Fruit fly (Drosophila melanogaster) whole organism, prepupa: ENCODE results near the gene RpS14a.
A peak's percentile ranks its signal among the peaks of the same experiment; 100 is the strongest.

Experiments
- CG10631 ChIP-seq: fragments of 200-800 bp; sonication (Bioruptor generic); optimal IDR thresholded peaks from 2 replicates; lab custom pipeline; 2016; ENCODE audit warnings: missing biosample characterization, missing genetic modification characterization
- CG10669 ChIP-seq: fragments of 200-800 bp; sonication (Bioruptor generic); optimal IDR thresholded peaks from 3 replicates; lab custom pipeline; 2018; ENCODE audit warnings: missing biosample characterization, mild to moderate bottlenecking, missing genetic modification characterization, moderate library complexity
- CG1621 ChIP-seq: fragments of 200-800 bp; sonication (Bioruptor generic); optimal IDR thresholded peaks from 3 replicates; lab custom pipeline; 2018; ENCODE audit warnings: missing biosample characterization, mild to moderate bottlenecking, missing genetic modification characterization
- CG7368 ChIP-seq: fragments of 200-800 bp; sonication (Bioruptor generic); optimal IDR thresholded peaks from 3 replicates; lab custom pipeline; 2016; ENCODE audit warnings: missing biosample characterization, missing genetic modification characterization
- Met ChIP-seq: fragments of 200-800 bp; sonication (Bioruptor generic); optimal IDR thresholded peaks from 3 replicates; lab custom pipeline; 2016; ENCODE audit warnings: missing biosample characterization, missing genetic modification characterization
- acj6 ChIP-seq: fragments of 200-800 bp; sonication (Bioruptor generic); optimal IDR thresholded peaks from 3 replicates; lab custom pipeline; 2016; ENCODE audit warnings: missing biosample characterization, missing genetic modification characterization

DNA sequence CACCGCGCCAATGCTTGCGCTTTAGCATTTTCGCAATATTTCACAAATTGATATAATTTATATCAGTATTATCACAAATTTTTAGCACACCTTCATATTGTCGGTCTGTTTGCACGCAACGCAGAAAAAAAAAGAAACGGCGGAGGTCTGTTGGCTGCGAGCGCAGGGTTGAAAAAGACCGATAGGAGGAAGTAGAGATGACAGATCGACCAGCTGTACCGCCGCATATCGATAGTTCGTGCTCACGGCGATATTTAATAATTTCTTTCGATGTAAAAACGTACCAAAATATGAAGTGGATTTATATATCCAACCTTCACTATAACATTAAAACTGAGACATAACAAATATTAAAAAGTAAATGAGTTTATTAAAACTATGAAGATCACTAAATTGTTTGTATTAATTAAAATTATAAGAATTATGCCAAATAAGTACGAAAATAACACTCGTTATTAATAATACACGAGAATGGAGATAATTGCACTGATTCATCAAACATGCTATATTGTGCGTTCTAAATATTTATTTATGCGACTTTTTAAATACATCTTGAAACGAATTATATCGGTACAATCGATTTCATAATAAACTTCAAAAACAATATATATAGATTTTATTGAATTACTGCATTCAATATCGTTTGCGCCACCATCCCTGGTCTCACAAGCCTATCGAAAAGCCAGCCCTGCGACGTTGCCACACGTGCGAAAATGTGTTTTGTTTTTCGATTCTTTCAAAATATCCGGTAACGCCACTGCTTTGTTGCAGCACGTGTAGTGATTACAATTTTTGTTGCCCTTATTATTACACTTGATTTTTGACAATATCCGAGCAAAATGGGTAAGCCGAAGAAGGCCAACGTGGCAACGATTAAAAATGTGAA is 32.1 kb upstream of the RpS14a start, which contains the start of the genes RpS6 and bys:
- peak; percentile 30 for TF ChIP-seq CG7368
- peak; percentile 42 for TF ChIP-seq acj6
- peak; percentile 43 for TF ChIP-seq CG10669
- peak; percentile 47 for TF ChIP-seq CG10631 (GFP tag; lab: Kevin White, UChicago)
- peak; percentile 11 for TF ChIP-seq CG1621 (tag; lab: Kevin White, UChicago)
- peak; percentile 44 for TF ChIP-seq Met (GFP tag; lab: Kevin White, UChicago)
